Worm (Caenorhabditis elegans): ENCODE data around the gene T25B9.11.
A peak's percentile ranks its signal among the peaks of the same experiment; 100 is the strongest.

T25B9.11 gene

ce11 chrIV:10718865-10719264 is 45.4 kb upstream of the T25B9.11 start (continued):
- no peak for TF ChIP-seq R02D3.7 (tag; optimal IDR thresholded peaks at IDR 0.05)
- TF ChIP-seq cey-2 (tag; optimal IDR thresholded peaks at IDR 0.05; ENCODE audit: borderline replicate concordance, insufficient read depth) = no peak

DNA sequence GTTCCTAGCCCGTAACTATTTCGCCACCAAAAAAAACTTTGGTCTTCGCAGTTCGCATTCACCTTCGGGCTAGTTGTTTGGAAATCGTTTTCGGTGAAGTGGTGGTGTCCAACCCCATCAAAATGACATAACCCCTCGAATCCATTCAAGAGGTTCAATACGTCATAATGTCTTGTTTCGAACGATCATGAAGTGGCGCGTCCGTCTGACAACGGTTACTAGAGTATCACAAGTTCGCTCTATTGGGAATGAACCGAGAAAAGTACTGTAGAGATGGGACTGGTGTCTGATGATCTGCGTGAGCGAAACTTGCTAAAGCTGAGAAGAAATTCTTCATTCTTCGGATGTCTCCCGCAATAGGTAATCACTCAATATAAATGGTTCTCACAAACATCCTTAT is 36.6 kb upstream of the T25B9.11 start, which contains the start of gene ZC168.2:
TSS of gene ZC168.2 (plus strand) at position 301 of the 400 bp plus-strand sequence.
- TF ChIP-seq nhr-10 (tag; optimal IDR thresholded peaks at IDR 0.05) = no peak
- TF ChIP-seq nhr-76 (tag; optimal IDR thresholded peaks at IDR 0.05) = no peak
- TF ChIP-seq unc-62 (GFP tag; optimal IDR thresholded peaks at IDR 0.05 in 1 of 2) = peak in 1 of 2 experiments; percentile 79
- no peak for TF ChIP-seq unc-62 (tag; optimal IDR thresholded peaks at IDR 0.05)
- TF ChIP-seq ces-1 (GFP tag; optimal IDR thresholded peaks at IDR 0.05) = no peak

- TF ChIP-seq unc-62 (GFP tag; optimal IDR thresholded peaks at IDR 0.05 in 1 of 2) = peak in 1 of 2 experiments; percentile 92
- no peak for TF ChIP-seq unc-62 (tag; optimal IDR thresholded peaks at IDR 0.05)
- TF ChIP-seq gei-8 (GFP tag; optimal IDR thresholded peaks at IDR 0.05) = no peak
- peak; percentile 91 for TF ChIP-seq Y48G9A.11 (GFP tag; IDR thresholded peaks at IDR 0.05)
- TF ChIP-seq lsy-2 (tag; optimal IDR thresholded peaks at IDR 0.05) = peak in 1 of 2 experiments; percentile 85
- TF ChIP-seq mep-1 (tag; optimal IDR thresholded peaks at IDR 0.05) = no peak
- TF ChIP-seq attf-4 (tag; optimal IDR thresholded peaks at IDR 0.05) = no peak
- no peak for TF ChIP-seq lim-7 (GFP tag; IDR thresholded peaks at IDR 0.05)
- peak; percentile 67 for TF ChIP-seq nhr-6 (tag; optimal IDR thresholded peaks at IDR 0.05)
- TF ChIP-seq aha-1 (tag) = peak; percentile 94
- no peak for TF ChIP-seq lir-3 (tag; optimal IDR thresholded peaks at IDR 0.05)
- TF ChIP-seq dmd-6 (GFP tag; IDR thresholded peaks at IDR 0.05) = peak; percentile 22; the same call in 1 of the 2 replicates
- peak; percentile 99 for TF ChIP-seq T20F7.1 (GFP tag; optimal IDR thresholded peaks at IDR 0.05)
- TF ChIP-seq lin-38 (GFP tag; IDR thresholded peaks at IDR 0.05) = no peak
- TF ChIP-seq hlh-30 (tag; optimal IDR thresholded peaks at IDR 0.05; ENCODE audit: insufficient read depth) = peak; percentile 72
- TF ChIP-seq nhr-41 (GFP tag; IDR thresholded peaks at IDR 0.05) = no peak
- peak in 1 of 2 experiments; percentile 8 for TF ChIP-seq mdl-1 (tag; optimal IDR thresholded peaks at IDR 0.05)
- TF ChIP-seq lin-15B (tag; optimal IDR thresholded peaks at IDR 0.05) = peak; percentile 39
- TF ChIP-seq hmg-1.1 (GFP tag; IDR thresholded peaks at IDR 0.05) = peak; percentile 51
- peak; percentile 87 for TF ChIP-seq mes-2 (tag; optimal IDR thresholded peaks at IDR 0.05; ENCODE audit: poor library complexity, severe bottlenecking)
- TF ChIP-seq daf-16 (GFP tag; optimal IDR thresholded peaks at IDR 0.05) = no peak
- TF ChIP-seq daf-16 (tag; optimal IDR thresholded peaks at IDR 0.05) = peak; percentile 44
- TF ChIP-seq unc-130 (GFP tag; optimal IDR thresholded peaks at IDR 0.05) = peak; percentile 0
- no peak for TF ChIP-seq ceh-32 (tag; optimal IDR thresholded peaks at IDR 0.05; ENCODE audit: poor library complexity)
- TF ChIP-seq dpl-1 (GFP tag; optimal IDR thresholded peaks at IDR 0.05) = peak; percentile 96
- TF ChIP-seq lin-13 (GFP tag; optimal IDR thresholded peaks at IDR 0.05) = peak; percentile 21
- TF ChIP-seq hlh-11 (tag; optimal IDR thresholded peaks at IDR 0.05) = peak; percentile 9
Measured at ce11 chrIV:10734527-10735436, 29.5 kb upstream of the T25B9.11 start, which contains the start of the genes orc-5 and cyb-1. TSS of gene orc-5 (minus strand) at chrIV:10734588. TSS of gene cyb-1 (plus strand) at chrIV:10735216.

DNA sequence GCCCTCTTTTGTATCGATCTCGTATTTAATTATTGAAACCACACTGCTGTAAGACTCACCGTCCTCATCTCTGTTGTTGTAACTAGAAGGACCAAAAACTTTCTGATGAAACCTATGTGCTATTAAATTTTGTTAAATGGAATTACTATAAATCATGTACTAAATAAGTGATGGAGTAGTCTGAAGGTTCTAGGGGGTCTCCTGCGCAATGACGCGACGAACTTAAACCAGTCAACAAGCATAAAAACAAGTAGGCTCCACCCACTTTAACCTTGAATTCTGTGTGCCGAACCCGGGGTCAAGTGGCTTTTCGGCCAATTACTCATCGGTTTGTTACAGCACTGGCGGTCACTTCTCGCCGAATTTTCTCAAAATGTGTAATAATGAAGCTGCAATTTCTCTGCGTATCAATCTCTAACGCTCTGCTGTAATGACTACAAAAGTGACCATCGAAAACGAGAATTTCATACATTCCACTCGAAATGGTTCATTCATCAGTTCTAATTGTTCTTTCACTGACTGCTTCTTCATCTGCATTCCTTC is 27.2 kb upstream of the T25B9.11 start, which contains the start of gene grl-21:
TSS of gene grl-21 (plus strand) at position 464 of the 543 bp plus-strand sequence.
- TF ChIP-seq pha-4 (GFP tag; IDR thresholded peaks at IDR 0.05) (no peak), pha-4 (tag; optimal IDR thresholded peaks at IDR 0.05) (no peak), lin-38 (GFP tag; IDR thresholded peaks at IDR 0.05) (no peak), D1046.2 (GFP tag; IDR thresholded peaks at IDR 0.05) (no peak), F10B5.3 (tag; optimal IDR thresholded peaks at IDR 0.05) (no peak), ama-1 (optimal IDR thresholded peaks at IDR 0.05) (no peak), T26A8.4 (GFP tag; IDR thresholded peaks at IDR 0.05) (no peak), skn-1 (tag; optimal IDR thresholded peaks at IDR 0.05) (no peak), nhr-28 (tag; optimal IDR thresholded peaks at IDR 0.05) (no peak), ztf-11 (tag; optimal IDR thresholded peaks at IDR 0.05) (no peak), php-3 (GFP tag; IDR thresholded peaks at IDR 0.05) (no peak), F37D6.2 (tag; optimal IDR thresholded peaks at IDR 0.05) (no peak), daf-16 (GFP tag; optimal IDR thresholded peaks at IDR 0.05) (no peak), daf-16 (tag; optimal IDR thresholded peaks at IDR 0.05) (no peak), fos-1 (tag; optimal IDR thresholded peaks at IDR 0.05) (no peak), nhr-6 (tag; optimal IDR thresholded peaks at IDR 0.05) (no peak), F26F4.8 (GFP tag; conservative IDR thresholded peaks at IDR 0.05) (no peak), aly-2 (tag; optimal IDR thresholded peaks at IDR 0.05) (no peak)

All from whole organism, L4 larva.